Fruit fly (Drosophila melanogaster): ENCODE results near the gene P5CS.
A peak's percentile ranks its signal among the peaks of the same experiment; 100 is the strongest.

dm6 chr3L:21953028-21954016 is 18.5 kb upstream of the P5CS start:
- TF ChIP-seq CG11398 (GFP tag; optimal IDR thresholded peaks at IDR 0.05) (no peak), Trl (optimal IDR thresholded peaks at IDR 0.05) (no peak), Trl (GFP tag; optimal IDR thresholded peaks at IDR 0.05) (no peak), Ets97D (GFP tag; optimal IDR thresholded peaks at IDR 0.05) (no peak), Eip74EF (GFP tag; optimal IDR thresholded peaks at IDR 0.05) (no peak), Hr39 (optimal IDR thresholded peaks at IDR 0.05) (no peak), twi (tag; optimal IDR thresholded peaks at IDR 0.05) (no peak), CG7271 (tag; optimal IDR thresholded peaks at IDR 0.05) (no peak), CG3838 (GFP tag; optimal IDR thresholded peaks at IDR 0.05) (no peak), usp (GFP tag; optimal IDR thresholded peaks at IDR 0.05) (no peak), BEAF-32 (GFP tag; optimal IDR thresholded peaks at IDR 0.05) (peak; percentile 30), Jarid2 (GFP tag; optimal IDR thresholded peaks at IDR 0.05) (no peak)

Measured in whole organism, embryonic.